Worm (Caenorhabditis elegans) whole organism, late embryonic: ENCODE measurements around the gene gcy-12.

Experiments used
- C08G9.2 ChIP-seq: sonication (generic microtip); optimal IDR thresholded peaks from 2 replicates; lab custom pipeline; 2016; ENCODE audit warnings: mild to moderate bottlenecking, missing genetic modification characterization, moderate library complexity, missing compliant biosample characterization
- F13H6.1 ChIP-seq: sonication (generic microtip); optimal IDR thresholded peaks from 2 replicates; lab custom pipeline; 2016; ENCODE audit warnings: missing genetic modification characterization, missing compliant biosample characterization
- K02D7.2 ChIP-seq: sonication (generic microtip); optimal IDR thresholded peaks from 2 replicates; lab custom pipeline; 2017; ENCODE audit warnings: mild to moderate bottlenecking, missing genetic modification characterization, missing compliant biosample characterization
- K09A11.1 ChIP-seq: sonication (generic microtip); optimal IDR thresholded peaks from 2 replicates; lab custom pipeline; 2017; ENCODE audit warnings: antibody characterized with exemption, mild to moderate bottlenecking, missing genetic modification characterization, missing compliant biosample characterization; ENCODE audit not compliant: insufficient read depth
- ama-1 ChIP-seq: fragments of 150-350 bp; optimal IDR thresholded peaks from 2 replicates; lab custom pipeline; 2014
- ceh-14 ChIP-seq: sonication (generic microtip); optimal IDR thresholded peaks from 2 replicates; lab custom pipeline; 2016; ENCODE audit warnings: missing genotype, missing genetic modification characterization, missing compliant biosample characterization
- ceh-18 ChIP-seq: sonication (generic microtip); optimal IDR thresholded peaks from 2 replicates; lab custom pipeline; 2016; ENCODE audit warnings: missing genetic modification characterization, missing compliant biosample characterization
- ceh-19 ChIP-seq: fragments of 200-800 bp; sonication (Bioruptor generic); optimal IDR thresholded peaks from 2 replicates; lab custom pipeline; 2018; ENCODE audit warnings: mild to moderate bottlenecking, missing genetic modification characterization, missing compliant biosample characterization
- ceh-2 ChIP-seq: sonication (generic microtip); optimal IDR thresholded peaks from 2 replicates; lab custom pipeline; 2016; ENCODE audit warnings: missing genotype, missing genetic modification characterization, missing compliant biosample characterization
- ceh-31 ChIP-seq: sonication (generic microtip); optimal IDR thresholded peaks from 2 replicates; lab custom pipeline; 2016; ENCODE audit warnings: missing genetic modification characterization, missing compliant biosample characterization
- ceh-34 ChIP-seq: sonication (generic microtip); optimal IDR thresholded peaks from 2 replicates; lab custom pipeline; 2016; ENCODE audit warnings: mild to moderate bottlenecking, missing genetic modification characterization, missing compliant biosample characterization
- ceh-45 ChIP-seq: fragments of 200-800 bp; sonication (Bioruptor generic); IDR thresholded peaks from 2 replicates; pipeline ENCODE4 v1.3.6; 2022; ENCODE audit warnings: missing genetic modification reagents, missing genetic modification characterization, missing compliant biosample characterization
- ceh-48 ChIP-seq: sonication (generic microtip); optimal IDR thresholded peaks from 2 replicates; lab custom pipeline; 2016; ENCODE audit warnings: missing genetic modification characterization, inconsistent platforms, missing compliant biosample characterization
- che-1 ChIP-seq: sonication (generic microtip); optimal IDR thresholded peaks from 2 replicates; lab custom pipeline; 2016; ENCODE audit warnings: mild to moderate bottlenecking, missing genetic modification characterization, missing compliant biosample characterization
- dmd-4 ChIP-seq: sonication (generic microtip); optimal IDR thresholded peaks from 2 replicates; lab custom pipeline; 2016; ENCODE audit warnings: borderline replicate concordance, missing genetic modification characterization, missing compliant biosample characterization
- dve-1 ChIP-seq: sonication (generic microtip); optimal IDR thresholded peaks from 2 replicates; lab custom pipeline; 2017; ENCODE audit warnings: antibody characterized with exemption, mild to moderate bottlenecking, missing genetic modification characterization, missing compliant biosample characterization
- elt-2 ChIP-seq: sonication (generic microtip); optimal IDR thresholded peaks from 2 replicates; lab custom pipeline; 2016; ENCODE audit warnings: missing genetic modification reagents, missing genetic modification characterization, missing compliant biosample characterization
- elt-4 ChIP-seq: sonication (generic microtip); optimal IDR thresholded peaks from 2 replicates; lab custom pipeline; 2016; ENCODE audit warnings: missing genetic modification characterization, missing compliant biosample characterization
- ets-4 ChIP-seq: sonication (generic microtip); optimal IDR thresholded peaks from 2 replicates; lab custom pipeline; 2016; ENCODE audit warnings: missing genetic modification characterization, missing compliant biosample characterization
- eyg-1 ChIP-seq: sonication (generic microtip); optimal IDR thresholded peaks from 2 replicates; lab custom pipeline; 2016; ENCODE audit warnings: missing genotype, missing genetic modification characterization, missing compliant biosample characterization
- hlh-30 ChIP-seq: sonication (generic microtip); optimal IDR thresholded peaks from 2 replicates; lab custom pipeline; 2017; ENCODE audit warnings: antibody characterized with exemption, missing genetic modification characterization, missing compliant biosample characterization; ENCODE audit not compliant: insufficient read depth
- hlh-6 ChIP-seq: sonication (generic microtip); optimal IDR thresholded peaks from 2 replicates; lab custom pipeline; 2016; ENCODE audit warnings: missing genotype, missing genetic modification characterization, missing compliant biosample characterization
- lim-6 ChIP-seq: sonication (generic microtip); optimal IDR thresholded peaks from 2 replicates; lab custom pipeline; 2016; ENCODE audit warnings: missing genetic modification characterization, missing compliant biosample characterization
- madf-2 ChIP-seq: sonication (generic microtip); optimal IDR thresholded peaks from 2 replicates; lab custom pipeline; 2017; ENCODE audit warnings: missing genetic modification characterization, missing compliant biosample characterization
- nfya-1 ChIP-seq: sonication (generic microtip); optimal IDR thresholded peaks from 2 replicates; lab custom pipeline; 2017; ENCODE audit warnings: missing genetic modification characterization, mild to moderate bottlenecking, missing compliant biosample characterization, antibody characterized with exemption, moderate library complexity
- npax-4 ChIP-seq: sonication (generic microtip); optimal IDR thresholded peaks from 2 replicates; lab custom pipeline; 2016; ENCODE audit warnings: missing genetic modification characterization, missing compliant biosample characterization
- pha-2 ChIP-seq: sonication (generic microtip); optimal IDR thresholded peaks from 2 replicates; lab custom pipeline; 2017; ENCODE audit warnings: mild to moderate bottlenecking, missing genetic modification characterization, missing compliant biosample characterization
- pha-4 ChIP-seq: fragments of 150-350 bp; optimal IDR thresholded peaks from 2 replicates; lab custom pipeline; 2018; ENCODE audit warnings: missing biosample characterization, missing genetic modification reagents, missing genetic modification characterization
- pqm-1 ChIP-seq: sonication (generic microtip); optimal IDR thresholded peaks from 2 replicates; lab custom pipeline; 2016; ENCODE audit warnings: missing genetic modification characterization, missing compliant biosample characterization
- rnt-1 ChIP-seq: sonication (generic microtip); optimal IDR thresholded peaks from 2 replicates; lab custom pipeline; 2016; ENCODE audit warnings: missing genetic modification characterization, missing compliant biosample characterization
- sox-2 ChIP-seq: fragments of 200-800 bp; sonication (Bioruptor generic); IDR thresholded peaks from 2 replicates; pipeline ENCODE4 v1.3.6; 2022; ENCODE audit warnings: missing genetic modification reagents, missing genetic modification characterization, missing compliant biosample characterization
- tbx-2 ChIP-seq: sonication (generic microtip); optimal IDR thresholded peaks from 2 replicates; lab custom pipeline; 2016; ENCODE audit warnings: missing genetic modification characterization, missing compliant biosample characterization
- tbx-7 ChIP-seq: sonication (generic microtip); optimal IDR thresholded peaks from 2 replicates; lab custom pipeline; 2016; ENCODE audit warnings: missing genotype, missing genetic modification characterization, missing compliant biosample characterization
- unc-3 ChIP-seq, 2 experiments: fragments of 200-800 bp in 1 of 2; sonication (Bioruptor generic) in 1 of 2; sonication (generic microtip) in 1 of 2; conservative IDR thresholded peaks in 1 of 2; optimal IDR thresholded peaks in 1 of 2; 2 replicates each; pipeline versions ENCODE4 v1.3.6 to Lab custom; 2016 to 2022; ENCODE audit warnings: missing compliant biosample characterization in 2 of 2, missing genetic modification characterization in 2 of 2, missing genetic modification reagents in 1 of 2
- unc-42 ChIP-seq: sonication (generic microtip); optimal IDR thresholded peaks from 2 replicates; lab custom pipeline; 2016; ENCODE audit warnings: missing genotype, missing genetic modification characterization, missing compliant biosample characterization
- unc-55 ChIP-seq: sonication (generic microtip); optimal IDR thresholded peaks from 2 replicates; lab custom pipeline; 2017; ENCODE audit warnings: missing biosample characterization, missing genetic modification reagents, missing genetic modification characterization
- unc-86 ChIP-seq: sonication (generic microtip); optimal IDR thresholded peaks from 2 replicates; lab custom pipeline; 2016; ENCODE audit warnings: missing genetic modification characterization, missing compliant biosample characterization
- zip-5 ChIP-seq: sonication (generic microtip); optimal IDR thresholded peaks from 2 replicates; lab custom pipeline; 2016; ENCODE audit warnings: missing genetic modification characterization, missing compliant biosample characterization
- ztf-16 ChIP-seq: sonication (generic microtip); optimal IDR thresholded peaks from 2 replicates; lab custom pipeline; 2017; ENCODE audit warnings: missing genetic modification characterization, missing compliant biosample characterization

gcy-12 gene

DNA sequence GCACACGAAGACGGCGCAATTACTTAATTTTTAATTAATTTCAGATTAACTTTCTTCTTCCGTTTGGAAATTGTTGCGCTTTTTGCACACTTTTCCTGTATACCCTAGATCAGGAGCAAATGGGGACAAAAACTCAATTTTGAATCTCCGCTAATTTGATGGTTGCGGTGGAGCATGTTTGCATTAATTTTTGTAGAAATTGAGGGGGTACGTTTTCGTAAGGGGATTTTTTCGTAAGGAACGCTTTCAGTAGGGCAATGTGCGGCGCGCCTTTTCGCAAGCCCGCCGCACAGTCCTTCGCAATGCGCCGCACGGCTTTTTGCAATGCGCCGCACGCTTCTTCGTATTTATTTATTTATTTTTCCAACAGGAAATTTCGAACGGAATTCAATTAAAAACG lies 34.5 kb downstream of the gcy-12 start:
- peak; percentile 23 for TF ChIP-seq elt-2 (tag; lab: Kevin White, UChicago)
- TF ChIP-seq unc-42 = peak; percentile 55
- TF ChIP-seq unc-86 (tag; lab: Kevin White, UChicago) = peak; percentile 6
- TF ChIP-seq ceh-45 (GFP tag; lab: Robert Waterston, UW) = peak; percentile 66
- TF ChIP-seq ceh-31 = peak; percentile 56
- peak; percentile 22 for TF ChIP-seq ceh-2 (tag; lab: Kevin White, UChicago)
- peak; percentile 42; the same call in 1 of the 2 replicates for TF ChIP-seq sox-2 (GFP tag; lab: Robert Waterston, UW)

DNA sequence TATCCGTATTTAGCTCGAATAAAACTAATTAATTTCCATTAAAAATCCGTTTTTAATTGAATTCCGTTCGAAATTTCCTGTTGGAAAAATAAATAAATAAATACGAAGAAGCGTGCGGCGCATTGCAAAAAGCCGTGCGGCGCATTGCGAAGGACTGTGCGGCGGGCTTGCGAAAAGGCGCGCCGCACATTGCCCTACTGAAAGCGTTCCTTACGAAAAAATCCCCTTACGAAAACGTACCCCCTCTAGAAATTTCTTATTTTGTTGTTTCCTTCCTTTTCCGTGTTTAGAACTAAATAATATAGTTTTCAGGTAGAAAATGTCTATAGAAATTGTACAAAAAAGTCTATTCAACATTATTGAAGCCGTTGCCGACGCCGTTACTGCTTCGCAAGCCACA lies 38.5 kb downstream of the gcy-12 start, which contains the start of gene F09E5.8:
F09E5.8 (plus strand) TSS at position 313 of the 400 bp plus-strand sequence.
- TF ChIP-seq ceh-45 (GFP tag; lab: Robert Waterston, UW) = peak; percentile 41; the same call in 1 of the 2 replicates

DNA sequence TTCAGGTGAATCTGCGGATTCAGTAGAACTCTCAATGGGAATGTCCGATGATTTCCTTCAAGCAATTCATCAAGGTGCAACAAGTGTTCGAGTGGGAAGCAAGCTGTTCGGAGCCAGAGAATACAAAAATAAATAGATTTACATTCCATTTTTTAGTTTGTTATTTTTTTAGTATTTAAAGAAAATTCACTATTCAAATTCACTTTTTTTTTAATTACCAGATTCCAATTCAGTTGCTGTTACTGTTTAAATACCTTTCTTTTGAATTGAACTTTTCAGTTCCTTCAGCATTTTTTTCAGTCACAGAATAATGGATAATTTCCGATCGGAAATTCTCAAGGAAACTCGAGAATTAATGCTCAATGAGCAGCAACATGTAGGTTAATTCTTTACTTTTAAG lies 40.0 kb downstream of the gcy-12 start, which contains the start of gene F09E5.7:
F09E5.7 (plus strand) TSS at position 301 of the 400 bp plus-strand sequence.
- TF ChIP-seq npax-4 (tag; lab: Kevin White, UChicago) (no peak), ceh-31 (no peak), K09A11.1 (no peak), che-1 (no peak), eyg-1 (tag; lab: Kevin White, UChicago) (no peak), elt-2 (tag; lab: Kevin White, UChicago) (no peak), pha-2 (tag; lab: Kevin White, UChicago) (no peak), ceh-45 (GFP tag; lab: Robert Waterston, UW) (no peak), ceh-2 (tag; lab: Kevin White, UChicago) (no peak), pqm-1 (tag; lab: Kevin White, UChicago) (no peak), unc-55 (no peak), pha-4 (tag; lab: Kevin White, UChicago) (no peak), ztf-16 (tag; lab: Kevin White, UChicago) (no peak)

DNA sequence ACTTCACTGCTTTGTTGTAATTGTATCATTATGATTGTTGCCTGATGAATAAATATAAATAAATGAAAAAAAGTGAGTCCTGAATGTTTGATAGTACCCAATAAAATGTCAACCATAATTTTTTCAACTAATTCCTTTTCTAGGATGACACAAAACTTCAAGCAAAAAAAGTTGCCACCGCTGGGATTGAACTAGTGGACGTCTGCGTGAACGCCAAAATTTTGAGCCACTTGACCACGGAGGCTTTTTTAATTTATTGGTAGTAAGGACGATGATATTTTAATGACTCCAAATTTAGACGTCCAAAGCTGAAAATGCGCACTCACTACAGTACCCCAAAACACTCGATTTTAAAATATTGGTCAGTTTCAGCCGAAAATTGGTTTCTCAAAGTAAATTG lies 41.8 kb downstream of the gcy-12 start:
- no peak for TF ChIP-seq ceh-18 (tag; lab: Kevin White, UChicago)
- TF ChIP-seq elt-2 (tag; lab: Kevin White, UChicago) = peak; percentile 9

DNA sequence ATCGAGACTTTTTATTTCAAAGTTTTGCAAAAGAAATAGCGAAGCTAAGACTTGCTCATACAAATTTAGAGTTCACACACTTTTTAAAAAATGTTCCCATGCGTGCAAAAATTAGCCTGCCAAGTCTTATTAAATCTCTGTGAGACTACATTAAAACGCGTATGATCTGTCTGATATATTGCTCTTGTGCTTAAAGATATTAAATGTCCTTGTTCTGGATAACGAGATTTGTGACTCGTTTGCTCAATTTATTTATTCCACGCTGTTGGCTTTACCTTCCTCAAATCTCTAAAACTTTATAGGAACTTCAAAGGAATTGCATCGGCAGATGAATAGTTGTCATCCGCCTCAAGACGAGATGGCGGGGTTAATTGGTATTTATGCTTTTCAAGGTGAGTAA lies 43.5 kb downstream of the gcy-12 start, which contains the start of gene srg-69:
srg-69 (plus strand) TSS at position 301 of the 400 bp plus-strand sequence.
- TF ChIP-seq zip-5 = no peak
- TF ChIP-seq K09A11.1 = no peak
- no peak for TF ChIP-seq eyg-1 (tag; lab: Kevin White, UChicago)
- no peak for TF ChIP-seq tbx-7 (tag; lab: Kevin White, UChicago)
- TF ChIP-seq K02D7.2 (tag; lab: Kevin White, UChicago) = no peak
- TF ChIP-seq ceh-19 = no peak
- no peak for TF ChIP-seq unc-42
- TF ChIP-seq hlh-30 (tag; lab: Kevin White, UChicago) = no peak
- TF ChIP-seq rnt-1 (tag; lab: Kevin White, UChicago) = no peak
- no peak for TF ChIP-seq ceh-18 (tag; lab: Kevin White, UChicago)
- TF ChIP-seq ama-1 = no peak
- TF ChIP-seq dmd-4 (tag; lab: Kevin White, UChicago) = no peak
- no peak for TF ChIP-seq che-1
- TF ChIP-seq tbx-2 = no peak

DNA sequence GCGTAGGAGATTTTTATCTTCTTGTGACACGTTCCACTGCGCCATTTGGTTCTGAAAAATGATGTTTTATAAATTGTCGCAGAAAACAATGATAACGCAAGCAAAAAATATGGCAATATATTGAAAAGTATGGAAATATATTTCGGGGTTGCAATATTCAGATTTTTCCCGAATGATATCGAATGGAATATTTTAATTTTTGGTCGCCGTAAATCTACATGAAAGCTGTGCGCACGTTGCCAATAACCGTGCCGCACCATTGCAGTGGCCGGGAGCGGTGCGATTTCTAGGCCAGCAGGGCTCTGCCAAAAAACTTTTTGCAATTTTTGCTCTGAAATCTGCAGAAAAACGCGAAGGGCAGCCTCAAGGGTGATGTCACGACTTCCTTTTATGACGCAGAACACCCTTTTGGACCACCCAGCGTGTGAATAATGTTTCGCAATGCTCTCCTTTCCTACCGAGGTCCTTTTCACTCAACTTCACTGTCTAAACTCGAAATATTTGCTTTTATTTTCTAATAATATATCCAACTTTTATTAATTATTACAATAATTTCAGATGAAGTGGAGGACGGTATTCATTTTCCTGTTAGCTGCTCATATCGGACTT lies 46.4 kb downstream of the gcy-12 start, which contains the start of the genes F09E5.11 and bmy-1:
F09E5.11 (minus strand) TSS at position 51 of the 609 bp plus-strand sequence.
bmy-1 (plus strand) TSS at position 559 of the 609 bp plus-strand sequence.
- TF ChIP-seq ets-4 (peak; percentile 94), lim-6 (tag; lab: Kevin White, UChicago) (peak; percentile 85), unc-3 (GFP tag; conservative IDR thresholded peaks at IDR 0.05; lab: Robert Waterston, UW) (no peak), unc-3 (tag; optimal IDR thresholded peaks at IDR 0.05; lab: Kevin White, UChicago) (peak; percentile 28), K02D7.2 (tag; lab: Kevin White, UChicago) (no peak), ceh-19 (no peak), madf-2 (peak; percentile 64), dve-1 (no peak), ceh-18 (tag; lab: Kevin White, UChicago) (peak; percentile 55), ceh-31 (peak; percentile 97), pha-4 (tag; lab: Kevin White, UChicago) (no peak), ztf-16 (tag; lab: Kevin White, UChicago) (peak; percentile 36), tbx-7 (tag; lab: Kevin White, UChicago) (peak; percentile 87), zip-5 (peak; percentile 77), unc-42 (peak; percentile 46), C08G9.2 (tag; lab: Kevin White, UChicago) (peak; percentile 95), ceh-14 (tag; lab: Kevin White, UChicago) (peak; percentile 52), ceh-34 (tag; lab: Kevin White, UChicago) (peak; percentile 62), hlh-6 (tag; lab: Kevin White, UChicago) (peak; percentile 53), F13H6.1 (peak; percentile 27), ceh-45 (GFP tag; lab: Robert Waterston, UW) (no peak), ceh-48 (tag; lab: Kevin White, UChicago) (peak; percentile 10), elt-4 (tag; lab: Kevin White, UChicago) (no peak), nfya-1 (tag; lab: Kevin White, UChicago) (peak; percentile 53)
